Worm (Caenorhabditis elegans): ENCODE results near the gene bcas-2.

ce11 chrIII:6245728-6246127, at the start of gene bcas-2:
- no peak for TF ChIP-seq lsy-2 (tag; optimal IDR thresholded peaks at IDR 0.05)
- TF ChIP-seq skn-1 (tag; optimal IDR thresholded peaks at IDR 0.05): no peak
- TF ChIP-seq ceh-82 (tag; optimal IDR thresholded peaks at IDR 0.05): no peak
- no peak for TF ChIP-seq lin-11 (tag; optimal IDR thresholded peaks at IDR 0.05)
- no peak for TF ChIP-seq elt-3 (tag; optimal IDR thresholded peaks at IDR 0.05)
- TF ChIP-seq ztf-11 (tag; optimal IDR thresholded peaks at IDR 0.05): no peak
- TF ChIP-seq aly-2 (tag; optimal IDR thresholded peaks at IDR 0.05): no peak
- TF ChIP-seq alr-1 (tag; optimal IDR thresholded peaks at IDR 0.05): no peak
- TF ChIP-seq unc-39 (tag; optimal IDR thresholded peaks at IDR 0.05): no peak
- TF ChIP-seq F13H6.1 (tag; optimal IDR thresholded peaks at IDR 0.05): no peak
- TF ChIP-seq egl-27 (tag; optimal IDR thresholded peaks at IDR 0.05): no peak
- TF ChIP-seq nhr-12 (tag; optimal IDR thresholded peaks at IDR 0.05): no peak
